Worm (Caenorhabditis elegans) whole organism, early embryonic: ENCODE measurements around the gene wago-4.

Experiments used
- B0310.2 ChIP-seq: sonication (generic microtip); optimal IDR thresholded peaks from 2 replicates; lab custom pipeline; 2016; ENCODE audit warnings: mild to moderate bottlenecking, missing genetic modification characterization, missing compliant biosample characterization
- F13C5.2 ChIP-seq: sonication (generic microtip); optimal IDR thresholded peaks from 2 replicates; lab custom pipeline; 2017; ENCODE audit warnings: mild to moderate bottlenecking, missing genetic modification characterization, inconsistent platforms, missing compliant biosample characterization
- aly-1 ChIP-seq: sonication (generic microtip); optimal IDR thresholded peaks from 2 replicates; lab custom pipeline; 2016; ENCODE audit warnings: missing genetic modification characterization, missing compliant biosample characterization
- ama-1 ChIP-seq: fragments of 150-350 bp; optimal IDR thresholded peaks from 2 replicates; lab custom pipeline; 2014
- ceh-13 ChIP-seq: fragments of 200-800 bp; sonication (Bioruptor generic); optimal IDR thresholded peaks from 2 replicates; lab custom pipeline; 2018; ENCODE audit warnings: mild to moderate bottlenecking, missing genetic modification characterization, missing compliant biosample characterization
- ceh-36 ChIP-seq: sonication (generic microtip); optimal IDR thresholded peaks from 2 replicates; lab custom pipeline; 2016; ENCODE audit warnings: missing genetic modification characterization, inconsistent platforms, missing compliant biosample characterization
- ets-7 ChIP-seq: sonication (generic microtip); optimal IDR thresholded peaks from 2 replicates; lab custom pipeline; 2016; ENCODE audit warnings: missing genotype, missing genetic modification characterization, missing compliant biosample characterization
- flt-1 ChIP-seq: fragments of 200-800 bp; sonication (Bioruptor generic); IDR thresholded peaks from 2 replicates; pipeline ENCODE4 v1.3.6; 2022; ENCODE audit warnings: missing genetic modification characterization, missing compliant biosample characterization
- hmbx-1 ChIP-seq: sonication (generic microtip); optimal IDR thresholded peaks from 2 replicates; lab custom pipeline; 2016; ENCODE audit warnings: mild to moderate bottlenecking, missing genetic modification characterization, missing compliant biosample characterization
- hmg-4 ChIP-seq: fragments of 200-800 bp; sonication (Bioruptor generic); optimal IDR thresholded peaks from 2 replicates; lab custom pipeline; 2018; ENCODE audit warnings: mild to moderate bottlenecking, missing genetic modification characterization, missing compliant biosample characterization
- hnd-1 ChIP-seq: sonication (generic microtip); optimal IDR thresholded peaks from 2 replicates; lab custom pipeline; 2016; ENCODE audit warnings: missing genetic modification characterization, missing compliant biosample characterization
- pes-1 ChIP-seq: fragments of 200-800 bp; sonication (Bioruptor generic); IDR thresholded peaks from 2 replicates; pipeline ENCODE4 v1.3.6; 2022; ENCODE audit warnings: missing genetic modification reagents, missing genetic modification characterization, missing compliant biosample characterization
- scrt-1 ChIP-seq: fragments of 200-800 bp; sonication (Bioruptor generic); IDR thresholded peaks from 2 replicates; pipeline ENCODE4 v1.3.6; 2022; ENCODE audit warnings: missing genetic modification characterization, missing compliant biosample characterization
- sea-1 ChIP-seq: fragments of 200-800 bp; sonication (Bioruptor generic); conservative IDR thresholded peaks from 2 replicates; pipeline ENCODE4 v1.3.6; 2022; ENCODE audit warnings: missing genetic modification characterization, missing compliant biosample characterization
- tbx-11 ChIP-seq: fragments of 200-800 bp; sonication (Bioruptor generic); IDR thresholded peaks from 2 replicates; pipeline ENCODE4 v1.3.6; 2022; ENCODE audit warnings: missing genetic modification characterization, missing compliant biosample characterization
- tbx-37 ChIP-seq: fragments of 200-800 bp; sonication (Bioruptor generic); conservative IDR thresholded peaks from 2 replicates; pipeline ENCODE4 v1.3.6; 2022; ENCODE audit warnings: missing genetic modification reagents, missing genetic modification characterization, missing compliant biosample characterization
- tra-4 ChIP-seq: sonication (generic microtip); optimal IDR thresholded peaks from 2 replicates; lab custom pipeline; 2017; ENCODE audit warnings: missing genetic modification characterization, missing compliant biosample characterization

wago-4 gene

DNA sequence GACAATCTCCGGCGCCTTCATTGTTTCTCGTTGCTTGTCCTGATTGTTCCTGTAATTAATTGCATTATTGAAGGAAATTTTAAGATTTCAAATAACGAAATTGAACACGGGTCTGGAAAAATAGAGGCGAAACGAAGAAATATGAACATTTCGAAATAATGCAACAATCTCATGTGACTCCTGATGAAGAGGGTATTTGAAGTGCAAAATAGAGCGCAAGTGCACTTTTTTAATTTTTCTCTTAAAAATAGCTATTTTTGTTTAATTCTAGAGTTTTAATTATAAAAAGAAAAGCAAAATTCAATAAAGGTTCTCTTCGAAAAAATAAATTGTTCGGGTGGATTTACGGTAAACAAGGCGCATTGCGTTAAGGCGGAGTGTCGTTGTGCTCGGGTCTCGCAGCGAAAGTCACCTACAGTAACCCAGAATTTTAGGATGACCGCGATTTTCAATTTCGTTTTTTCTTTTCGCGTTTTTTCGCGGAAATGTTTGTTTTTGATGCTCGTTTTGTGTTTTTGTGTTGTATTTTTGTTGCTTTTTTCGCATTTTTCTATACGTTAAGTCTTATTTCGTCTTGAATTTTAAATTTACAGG is at the start of gene wago-4, which contains the start of gene F58G1.2:
Gene wago-4 (plus strand): TSS at position 592 of the 594 bp plus-strand sequence.
Gene F58G1.2 (minus strand): TSS at position 51 of the 594 bp plus-strand sequence.
- TF ChIP-seq ceh-13 (GFP tag; lab: Kevin White, UChicago) (no peak), pes-1 (GFP tag; lab: Robert Waterston, UW) (no peak), tbx-11 (GFP tag; lab: Robert Waterston, UW) (no peak)

DNA sequence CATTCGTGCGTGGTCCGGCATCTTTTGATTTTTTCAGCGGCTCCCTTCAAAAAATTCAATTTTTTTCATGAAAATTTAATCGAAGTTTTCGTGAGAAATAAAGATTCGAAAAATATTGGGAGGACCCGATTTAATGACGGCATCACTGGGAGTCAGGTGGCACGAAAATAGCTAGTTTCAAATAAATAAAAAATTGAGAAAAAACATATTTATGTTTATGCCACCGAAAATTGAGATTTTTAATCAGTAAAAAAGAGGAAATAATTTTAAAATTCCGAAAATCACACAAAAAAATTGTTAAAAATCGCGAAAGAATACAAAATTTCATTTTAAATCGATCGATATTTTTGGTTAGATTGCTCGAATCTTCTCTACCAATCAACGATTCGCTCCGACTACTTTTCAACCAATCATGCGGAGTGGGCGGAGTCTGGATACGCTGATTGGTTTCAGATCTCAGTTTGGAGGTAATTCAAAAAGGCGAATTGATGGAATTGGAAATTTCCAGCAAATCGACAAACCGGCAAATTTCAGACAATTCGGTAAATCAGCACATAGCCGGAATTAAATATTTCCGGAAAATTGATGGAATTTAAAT is 41.2 kb upstream of the wago-4 start, which contains the start of gene gsy-1:
Gene gsy-1 (minus strand): TSS at position 51 of the 598 bp plus-strand sequence.
- no peak for TF ChIP-seq F13C5.2
- no peak for TF ChIP-seq tra-4
- TF ChIP-seq ama-1 (lab: Kevin White, UChicago) = no peak
- no peak for TF ChIP-seq hnd-1 (tag; lab: Kevin White, UChicago)
- no peak for TF ChIP-seq ceh-36
- no peak for TF ChIP-seq flt-1
- no peak for TF ChIP-seq ceh-13 (GFP tag; lab: Kevin White, UChicago)
- no peak for TF ChIP-seq hmg-4
- TF ChIP-seq tbx-37 (GFP tag; lab: Robert Waterston, UW) = no peak
- TF ChIP-seq pes-1 (GFP tag; lab: Robert Waterston, UW) = no peak
- no peak for TF ChIP-seq aly-1 (tag; lab: Kevin White, UChicago)
- TF ChIP-seq scrt-1 (GFP tag; lab: Robert Waterston, UW) = no peak
- no peak for TF ChIP-seq B0310.2 (tag; lab: Kevin White, UChicago)
- no peak for TF ChIP-seq tbx-11 (GFP tag; lab: Robert Waterston, UW)
- no peak for TF ChIP-seq ets-7 (tag; lab: Kevin White, UChicago)
- no peak for TF ChIP-seq sea-1

DNA sequence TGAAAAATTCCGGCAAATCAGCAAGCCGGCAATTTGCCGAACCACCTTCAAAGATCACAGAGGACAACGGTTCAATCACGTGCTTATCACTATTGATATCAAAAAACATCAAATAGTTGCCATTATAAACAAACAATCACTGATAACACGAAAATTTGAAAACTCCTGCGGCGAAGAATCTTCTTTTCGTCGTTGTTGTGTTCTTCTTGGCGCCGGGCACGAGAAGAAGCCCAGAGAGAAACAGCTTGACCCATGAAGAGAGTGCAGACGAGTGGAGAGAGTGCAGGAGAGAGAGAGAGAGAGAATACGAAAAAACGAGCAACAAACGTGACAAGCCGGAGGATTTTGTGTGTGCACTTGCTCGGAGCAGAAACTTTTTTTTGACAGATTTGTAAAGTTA is 40.7 kb upstream of the wago-4 start:
- TF ChIP-seq hmbx-1 (tag; lab: Kevin White, UChicago) (no peak), ama-1 (lab: Kevin White, UChicago) (no peak), tra-4 (no peak), aly-1 (tag; lab: Kevin White, UChicago) (no peak), ceh-13 (GFP tag; lab: Kevin White, UChicago) (no peak), hmg-4 (no peak), F13C5.2 (no peak), sea-1 (no peak), B0310.2 (tag; lab: Kevin White, UChicago) (no peak), ceh-36 (no peak)

ce11 chrII:12879758-12880157 is 39.6 kb upstream of the wago-4 start:
- no peak for TF ChIP-seq aly-1 (tag; lab: Kevin White, UChicago)
- no peak for TF ChIP-seq F13C5.2
- TF ChIP-seq pes-1 (GFP tag; lab: Robert Waterston, UW) = no peak
- TF ChIP-seq tra-4 = no peak
- TF ChIP-seq hmg-4 = no peak
- TF ChIP-seq ceh-36 = no peak
- TF ChIP-seq flt-1 = no peak
- no peak for TF ChIP-seq B0310.2 (tag; lab: Kevin White, UChicago)
- no peak for TF ChIP-seq ceh-13 (GFP tag; lab: Kevin White, UChicago)
- no peak for TF ChIP-seq ets-7 (tag; lab: Kevin White, UChicago)
- no peak for TF ChIP-seq hmbx-1 (tag; lab: Kevin White, UChicago)

- TF ChIP-seq tbx-11 (GFP tag; lab: Robert Waterston, UW) = no peak
- no peak for TF ChIP-seq pes-1 (GFP tag; lab: Robert Waterston, UW)
- no peak for TF ChIP-seq ets-7 (tag; lab: Kevin White, UChicago)
- no peak for TF ChIP-seq ama-1 (lab: Kevin White, UChicago)
- TF ChIP-seq flt-1 = no peak
- TF ChIP-seq hmg-4 = no peak
- TF ChIP-seq aly-1 (tag; lab: Kevin White, UChicago) = no peak
- no peak for TF ChIP-seq F13C5.2
- TF ChIP-seq tbx-37 (GFP tag; lab: Robert Waterston, UW) = no peak
- no peak for TF ChIP-seq B0310.2 (tag; lab: Kevin White, UChicago)
- no peak for TF ChIP-seq tra-4
These were observed 38.9 kb upstream of the wago-4 start, which contains the start of gene F35C5.1 for ce11 chrII:12880406-12880805. F35C5.1 (plus strand) TSS chrII:12880804.

DNA sequence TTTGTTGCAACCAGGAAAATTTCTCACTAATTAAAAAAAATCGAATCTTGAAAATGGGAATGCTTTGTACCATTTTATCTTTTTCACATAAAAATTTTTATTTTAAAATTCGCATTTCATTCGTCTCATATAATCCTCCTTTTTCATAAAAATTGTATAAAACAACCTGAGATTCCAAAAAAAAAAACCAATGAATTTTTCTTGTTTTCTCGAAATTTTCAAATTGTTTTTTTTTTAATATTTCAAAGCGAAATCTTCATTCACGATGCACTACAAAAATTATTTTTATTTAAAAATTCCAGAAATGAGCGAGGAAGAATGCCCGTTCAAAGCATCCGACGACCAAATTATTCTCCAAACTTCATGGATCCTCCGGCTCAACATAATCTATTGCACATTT is 34.4 kb upstream of the wago-4 start, which contains the start of gene sra-14:
Gene sra-14 (plus strand): TSS at position 301 of the 400 bp plus-strand sequence.
- TF ChIP-seq tra-4 (no peak), ceh-13 (GFP tag; lab: Kevin White, UChicago) (no peak), ceh-36 (no peak), sea-1 (no peak), hmbx-1 (tag; lab: Kevin White, UChicago) (no peak), tbx-11 (GFP tag; lab: Robert Waterston, UW) (no peak), F13C5.2 (no peak), flt-1 (no peak), hnd-1 (tag; lab: Kevin White, UChicago) (no peak), ama-1 (lab: Kevin White, UChicago) (no peak)

- no peak for TF ChIP-seq ceh-36
- TF ChIP-seq tbx-37 (GFP tag; lab: Robert Waterston, UW) = no peak
- TF ChIP-seq hmg-4 = no peak
- TF ChIP-seq pes-1 (GFP tag; lab: Robert Waterston, UW) = no peak
- no peak for TF ChIP-seq hmbx-1 (tag; lab: Kevin White, UChicago)
- TF ChIP-seq ama-1 (lab: Kevin White, UChicago) = no peak
- TF ChIP-seq tbx-11 (GFP tag; lab: Robert Waterston, UW) = no peak
- TF ChIP-seq hnd-1 (tag; lab: Kevin White, UChicago) = no peak
- TF ChIP-seq B0310.2 (tag; lab: Kevin White, UChicago) = no peak
- no peak for TF ChIP-seq ceh-13 (GFP tag; lab: Kevin White, UChicago)
- no peak for TF ChIP-seq flt-1
- no peak for TF ChIP-seq scrt-1 (GFP tag; lab: Robert Waterston, UW)
- no peak for TF ChIP-seq sea-1
- TF ChIP-seq tra-4 = no peak
- no peak for TF ChIP-seq ets-7 (tag; lab: Kevin White, UChicago)
- TF ChIP-seq aly-1 (tag; lab: Kevin White, UChicago) = no peak
These were observed 30.9 kb upstream of the wago-4 start, which contains the start of gene F35C5.3 for ce11 chrII:12888471-12888870. F35C5.3 (plus strand) TSS chrII:12888771.
